Worm (Caenorhabditis elegans) whole organism, young adult: ENCODE results near the gene lin-31.
A peak's percentile ranks its signal among the peaks of the same experiment; 100 is the strongest.

ENCODE experiments used
- B0035.1 ChIP-seq: sonication (generic microtip); optimal IDR thresholded peaks from 2 replicates; lab custom pipeline; 2016; ENCODE audit warnings: missing genetic modification characterization, mild to moderate bottlenecking, missing compliant biosample characterization, missing genotype, missing genetic modification reagents
- D2030.7 ChIP-seq: fragments of 200-800 bp; sonication (Bioruptor generic); IDR thresholded peaks from 2 replicates; pipeline ENCODE4 v1.3.6; 2022; ENCODE audit warnings: missing genetic modification reagents, missing genetic modification characterization, missing compliant biosample characterization
- F23B12.7 ChIP-seq: sonication (generic microtip); optimal IDR thresholded peaks from 2 replicates; lab custom pipeline; 2017; ENCODE audit warnings: missing genetic modification characterization, mild to moderate bottlenecking, missing compliant biosample characterization, antibody characterized with exemption, moderate library complexity; ENCODE audit not compliant: insufficient read depth
- F33H1.4 ChIP-seq: fragments of 200-800 bp; sonication (Bioruptor generic); IDR thresholded peaks from 2 replicates; pipeline ENCODE4 v1.3.6; 2022; ENCODE audit warnings: missing genetic modification reagents, missing genetic modification characterization, missing compliant biosample characterization
- F37B4.10 ChIP-seq: fragments of 200-800 bp; sonication (Bioruptor generic); IDR thresholded peaks from 2 replicates; pipeline ENCODE4 v1.3.6; 2022; ENCODE audit warnings: missing genetic modification characterization, missing compliant biosample characterization
- F57A8.1 ChIP-seq: fragments of 200-800 bp; sonication (Bioruptor generic); optimal IDR thresholded peaks from 2 replicates; lab custom pipeline; 2018; ENCODE audit warnings: mild to moderate bottlenecking, missing genetic modification characterization, moderate library complexity, missing compliant biosample characterization
- K11D2.4 ChIP-seq: fragments of 200-800 bp; sonication (Bioruptor generic); IDR thresholded peaks from 2 replicates; pipeline ENCODE4 v1.3.6; 2022; ENCODE audit warnings: missing genetic modification reagents, missing genetic modification characterization, missing compliant biosample characterization
- T26A5.8 ChIP-seq: sonication (generic microtip); optimal IDR thresholded peaks from 2 replicates; lab custom pipeline; 2016; ENCODE audit warnings: missing genetic modification characterization, missing compliant biosample characterization
- Y67H2A.10 ChIP-seq: fragments of 200-800 bp; sonication (Bioruptor generic); conservative IDR thresholded peaks from 2 replicates; pipeline ENCODE4 v1.3.6; 2022; ENCODE audit warnings: missing genetic modification reagents, missing genetic modification characterization, missing compliant biosample characterization
- ZK185.1 ChIP-seq: sonication (generic microtip); optimal IDR thresholded peaks from 2 replicates; lab custom pipeline; 2016; ENCODE audit warnings: mild to moderate bottlenecking, missing genetic modification characterization, missing compliant biosample characterization; ENCODE audit not compliant: poor library complexity, severe bottlenecking
- ama-1 ChIP-seq, 3 experiments: fragments of 150-350 bp in 1 of 3; sonication (generic microtip) in 2 of 3; optimal IDR thresholded peaks; 2 replicates each; lab custom pipeline; 2014 to 2018; ENCODE audit warnings: missing biosample characterization in 2 of 3, missing genetic modification characterization in 2 of 3, missing genetic modification reagents in 2 of 3
- aptf-3 ChIP-seq: fragments of 200-800 bp; sonication (Bioruptor generic); IDR thresholded peaks from 2 replicates; pipeline ENCODE4 v1.3.6; 2022; ENCODE audit warnings: missing genetic modification characterization, missing compliant biosample characterization
- atf-7 ChIP-seq: sonication (generic microtip); optimal IDR thresholded peaks from 2 replicates; lab custom pipeline; 2017; ENCODE audit warnings: mild to moderate bottlenecking, missing genetic modification characterization, missing compliant biosample characterization
- athp-1 ChIP-seq: sonication (generic microtip); optimal IDR thresholded peaks from 2 replicates; lab custom pipeline; 2017; ENCODE audit warnings: mild to moderate bottlenecking, missing genetic modification characterization, missing compliant biosample characterization
- attf-3 ChIP-seq: fragments of 200-800 bp; sonication (Bioruptor generic); conservative IDR thresholded peaks from 2 replicates; pipeline ENCODE4 v1.3.6; 2022; ENCODE audit warnings: missing genetic modification reagents, missing genetic modification characterization, missing compliant biosample characterization
- ccch-3 ChIP-seq: fragments of 200-800 bp; sonication (Bioruptor generic); optimal IDR thresholded peaks from 2 replicates; lab custom pipeline; 2018; ENCODE audit warnings: mild to moderate bottlenecking, missing genetic modification characterization, missing compliant biosample characterization
- ceh-79 ChIP-seq: sonication (generic microtip); optimal IDR thresholded peaks from 2 replicates; lab custom pipeline; 2017; ENCODE audit warnings: mild to moderate bottlenecking, missing genetic modification characterization, missing compliant biosample characterization
- dox-1 ChIP-seq: fragments of 200-800 bp; sonication (Bioruptor generic); IDR thresholded peaks from 2 replicates; pipeline ENCODE4 v1.3.6; 2022; ENCODE audit warnings: missing genetic modification reagents, missing genetic modification characterization, missing compliant biosample characterization
- dpff-1 ChIP-seq: sonication (generic microtip); optimal IDR thresholded peaks from 2 replicates; lab custom pipeline; 2017; ENCODE audit warnings: mild to moderate bottlenecking, missing genetic modification characterization, missing compliant biosample characterization
- dpl-1 ChIP-seq: fragments of 150-350 bp; optimal IDR thresholded peaks from 2 replicates; lab custom pipeline; 2014; ENCODE audit warnings: missing biosample characterization, missing genetic modification reagents, missing genetic modification characterization
- egl-18 ChIP-seq: fragments of 200-800 bp; sonication (Bioruptor generic); IDR thresholded peaks from 2 replicates; pipeline ENCODE4 v1.3.6; 2022; ENCODE audit warnings: missing genetic modification reagents, missing genetic modification characterization, missing compliant biosample characterization
- ekl-4 ChIP-seq: fragments of 200-800 bp; sonication (Bioruptor generic); IDR thresholded peaks from 2 replicates; pipeline ENCODE4 v1.3.6; 2022; ENCODE audit warnings: missing genetic modification reagents, missing genetic modification characterization, missing compliant biosample characterization
- gei-17 ChIP-seq: fragments of 200-800 bp; sonication (Bioruptor generic); optimal IDR thresholded peaks from 2 replicates; lab custom pipeline; 2018; ENCODE audit warnings: mild to moderate bottlenecking, missing genetic modification characterization, missing compliant biosample characterization
- hlh-26 ChIP-seq: fragments of 200-800 bp; sonication (Bioruptor generic); conservative IDR thresholded peaks from 2 replicates; pipeline ENCODE4 v1.3.6; 2022; ENCODE audit warnings: missing genetic modification reagents, missing genetic modification characterization, missing compliant biosample characterization
- hmg-1.2 ChIP-seq: fragments of 200-800 bp; sonication (Bioruptor generic); IDR thresholded peaks from 2 replicates; pipeline ENCODE4 v1.3.6; 2022; ENCODE audit warnings: missing genetic modification reagents, missing genetic modification characterization, missing compliant biosample characterization
- let-607 ChIP-seq, 2 experiments: fragments of 200-800 bp in 1 of 2; sonication (Bioruptor generic) in 1 of 2; sonication (generic microtip) in 1 of 2; optimal IDR thresholded peaks; 2 replicates each; lab custom pipeline; 2016 to 2018; ENCODE audit warnings: mild to moderate bottlenecking in 2 of 2, missing compliant biosample characterization in 2 of 2, missing genetic modification characterization in 2 of 2, moderate library complexity in 2 of 2, missing genotype in 1 of 2
- lin-35 ChIP-seq, 3 experiments: fragments of 150-350 bp in 2 of 3; sonication (generic microtip) in 1 of 3; optimal IDR thresholded peaks; 2 replicates each; lab custom pipeline; 2014 to 2018; ENCODE audit warnings: missing biosample characterization in 3 of 3, missing genetic modification characterization in 3 of 3, missing genetic modification reagents in 3 of 3
- lin-54 ChIP-seq: fragments of 200-800 bp; sonication (Bioruptor generic); optimal IDR thresholded peaks from 2 replicates; lab custom pipeline; 2018; ENCODE audit warnings: mild to moderate bottlenecking, missing genetic modification characterization, missing compliant biosample characterization
- lsl-1 ChIP-seq: fragments of 200-800 bp; sonication (Bioruptor generic); optimal IDR thresholded peaks from 2 replicates; lab custom pipeline; 2018; ENCODE audit warnings: mild to moderate bottlenecking, missing genetic modification characterization, moderate library complexity, missing compliant biosample characterization
- lsy-27 ChIP-seq: sonication (generic microtip); optimal IDR thresholded peaks from 2 replicates; lab custom pipeline; 2017; ENCODE audit warnings: missing genetic modification characterization, mild to moderate bottlenecking, missing compliant biosample characterization, antibody characterized with exemption, missing genotype, borderline replicate concordance; ENCODE audit not compliant: insufficient read depth
- madf-6 ChIP-seq: fragments of 200-800 bp; sonication (Bioruptor generic); IDR thresholded peaks from 2 replicates; pipeline ENCODE4 v1.3.6; 2022; ENCODE audit warnings: missing genetic modification reagents, missing genetic modification characterization, missing compliant biosample characterization
- mes-4 ChIP-seq: sonication (generic microtip); optimal IDR thresholded peaks from 2 replicates; lab custom pipeline; 2016; ENCODE audit warnings: missing genotype, missing genetic modification characterization, missing compliant biosample characterization
- nfya-2 ChIP-seq: fragments of 200-800 bp; sonication (Bioruptor generic); IDR thresholded peaks from 2 replicates; pipeline ENCODE4 v1.3.6; 2022; ENCODE audit warnings: missing genetic modification reagents, missing genetic modification characterization, missing compliant biosample characterization
- nhr-179 ChIP-seq: sonication (generic microtip); optimal IDR thresholded peaks from 2 replicates; lab custom pipeline; 2016; ENCODE audit warnings: mild to moderate bottlenecking, missing genetic modification characterization, missing compliant biosample characterization
- nhr-90 ChIP-seq: sonication (generic microtip); optimal IDR thresholded peaks from 2 replicates; lab custom pipeline; 2016; ENCODE audit warnings: missing genotype, mild to moderate bottlenecking, missing genetic modification characterization, missing compliant biosample characterization
- pbrm-1 ChIP-seq: fragments of 200-800 bp; sonication (Bioruptor generic); IDR thresholded peaks from 2 replicates; pipeline ENCODE4 v1.3.6; 2022; ENCODE audit warnings: missing genetic modification reagents, missing genetic modification characterization, missing compliant biosample characterization
- repo-1 ChIP-seq: sonication (generic microtip); optimal IDR thresholded peaks from 2 replicates; lab custom pipeline; 2017; ENCODE audit warnings: mild to moderate bottlenecking, missing genetic modification characterization, missing compliant biosample characterization
- rpc-1 ChIP-seq, 2 experiments: fragments of 150-350 bp in 1 of 2; sonication (generic microtip) in 1 of 2; optimal IDR thresholded peaks; 2 replicates each; lab custom pipeline; 2014 to 2018; ENCODE audit warnings: missing biosample characterization in 1 of 2, missing genetic modification characterization in 1 of 2, missing genetic modification reagents in 1 of 2, missing genotype in 1 of 2
- sea-2 ChIP-seq: fragments of 200-800 bp; sonication (Bioruptor generic); IDR thresholded peaks from 2 replicates; pipeline ENCODE4 v1.3.6; 2022; ENCODE audit warnings: missing genetic modification characterization, missing compliant biosample characterization
- tbx-9 ChIP-seq: sonication (generic microtip); optimal IDR thresholded peaks from 2 replicates; lab custom pipeline; 2016; ENCODE audit warnings: borderline replicate concordance, missing genetic modification characterization, inconsistent platforms, missing compliant biosample characterization
- unc-130 ChIP-seq: sonication (generic microtip); optimal IDR thresholded peaks from 2 replicates; lab custom pipeline; 2016; ENCODE audit warnings: missing genetic modification reagents, missing genetic modification characterization, missing compliant biosample characterization
- unc-62 ChIP-seq: fragments of 150-350 bp; optimal IDR thresholded peaks from 2 replicates; lab custom pipeline; 2014; ENCODE audit warnings: missing biosample characterization, missing genetic modification reagents, missing genetic modification characterization
- zfh-2 ChIP-seq: fragments of 200-800 bp; sonication (Bioruptor generic); conservative IDR thresholded peaks from 2 replicates; pipeline ENCODE4 v1.3.6; 2022; ENCODE audit warnings: missing genetic modification reagents, missing genetic modification characterization, missing compliant biosample characterization
- ztf-18 ChIP-seq: sonication (generic microtip); optimal IDR thresholded peaks from 2 replicates; lab custom pipeline; 2016; ENCODE audit warnings: missing genotype, mild to moderate bottlenecking, missing genetic modification characterization, missing compliant biosample characterization
- ztf-22 ChIP-seq: fragments of 200-800 bp; sonication (Bioruptor generic); optimal IDR thresholded peaks from 2 replicates; lab custom pipeline; 2018; ENCODE audit warnings: mild to moderate bottlenecking, missing genetic modification characterization, moderate library complexity, missing compliant biosample characterization
- ztf-25 ChIP-seq: fragments of 200-800 bp; sonication (Bioruptor generic); IDR thresholded peaks from 2 replicates; pipeline ENCODE4 v1.3.6; 2022; ENCODE audit warnings: missing genetic modification reagents, missing genetic modification characterization, missing compliant biosample characterization
- ztf-28 ChIP-seq: fragments of 200-800 bp; sonication (Bioruptor generic); IDR thresholded peaks from 2 replicates; pipeline ENCODE4 v1.3.6; 2022; ENCODE audit warnings: missing genetic modification reagents, missing genetic modification characterization, missing compliant biosample characterization

Gene lin-31

DNA sequence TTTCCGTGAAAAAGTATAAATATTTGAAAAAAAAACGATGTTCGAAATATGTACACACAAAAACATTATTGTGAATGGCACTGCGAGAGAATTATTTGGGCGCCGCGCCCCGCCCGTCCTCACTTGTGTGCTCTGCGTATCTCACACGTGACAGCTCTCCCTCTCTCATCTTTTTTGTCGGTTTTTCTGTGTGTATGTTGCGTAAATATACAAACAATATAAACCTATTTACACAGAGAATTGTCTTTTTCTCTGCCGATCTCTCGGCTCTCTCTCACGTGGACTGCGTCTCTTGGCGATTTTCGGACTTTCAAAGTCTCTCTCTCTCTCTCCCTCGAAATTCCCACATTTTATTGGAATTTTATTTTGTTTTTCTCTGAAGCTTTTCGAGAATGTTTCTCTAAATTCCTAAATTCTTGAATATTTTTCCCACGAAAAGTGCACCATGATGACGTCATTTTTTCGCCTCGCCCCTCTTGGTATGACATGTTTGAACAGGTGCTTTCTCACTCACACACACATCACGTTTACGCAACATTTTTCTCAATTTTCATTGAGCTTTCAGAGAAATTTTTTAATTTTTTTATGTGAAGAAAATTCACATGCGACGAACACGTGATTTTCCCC lies 23.6 kb upstream of the lin-31 start (continued):
- no peak for TF ChIP-seq nhr-179
- TF ChIP-seq lin-35 (GFP tag; optimal IDR thresholded peaks at IDR 0.05; lab: Kevin White, UChicago) = peak in 1 of 3 experiments; percentile 49
- TF ChIP-seq zfh-2 (GFP tag; lab: Robert Waterston, UW) = peak; percentile 87
- TF ChIP-seq lsy-27 = no peak
- TF ChIP-seq F33H1.4 (GFP tag; lab: Robert Waterston, UW) = no peak
- no peak for TF ChIP-seq mes-4
- TF ChIP-seq aptf-3 (GFP tag; lab: Robert Waterston, UW) = no peak
- TF ChIP-seq atf-7 (tag; lab: Kevin White, UChicago) = peak; percentile 83
- peak; percentile 43 for TF ChIP-seq nhr-90
- no peak for TF ChIP-seq ztf-18
- TF ChIP-seq T26A5.8 (tag; lab: Kevin White, UChicago) = no peak
- TF ChIP-seq unc-62 (GFP tag; lab: Kevin White, UChicago) = no peak
- peak in 1 of 2 experiments; percentile 55 for TF ChIP-seq let-607 (tag; optimal IDR thresholded peaks at IDR 0.05; lab: Kevin White, UChicago)
- TF ChIP-seq B0035.1 (tag; lab: Kevin White, UChicago) = no peak
- TF ChIP-seq egl-18 (GFP tag; lab: Robert Waterston, UW) = 0 out of 2 replicates have a peak, but pooled peaks have one; percentile 39
- peak; percentile 51; the same call in 1 of the 2 replicates for TF ChIP-seq ekl-4
- TF ChIP-seq rpc-1 (optimal IDR thresholded peaks at IDR 0.05; lab: Kevin White, UChicago) = no peak
- TF ChIP-seq rpc-1 (tag; optimal IDR thresholded peaks at IDR 0.05; lab: Kevin White, UChicago) = no peak
- peak; percentile 61; the same call in 1 of the 2 replicates for TF ChIP-seq hmg-1.2 (GFP tag; lab: Robert Waterston, UW)
- TF ChIP-seq ama-1 (optimal IDR thresholded peaks at IDR 0.05; lab: Kevin White, UChicago) = no peak
- TF ChIP-seq ama-1 (GFP tag; optimal IDR thresholded peaks at IDR 0.05; lab: Kevin White, UChicago) = no peak
- no peak for TF ChIP-seq lsl-1
- TF ChIP-seq hlh-26 (GFP tag; lab: Robert Waterston, UW) = no peak
- TF ChIP-seq Y67H2A.10 (GFP tag; lab: Robert Waterston, UW) = no peak
- no peak for TF ChIP-seq F37B4.10 (GFP tag; lab: Robert Waterston, UW)
- TF ChIP-seq ZK185.1 (tag; lab: Kevin White, UChicago) = peak; percentile 76
- TF ChIP-seq dpff-1 = no peak
- TF ChIP-seq gei-17 = no peak
- TF ChIP-seq dox-1 (GFP tag; lab: Robert Waterston, UW) = peak; percentile 68
- no peak for TF ChIP-seq ztf-28 (GFP tag; lab: Robert Waterston, UW)
- no peak for TF ChIP-seq unc-130
- TF ChIP-seq athp-1 (tag; lab: Kevin White, UChicago) = peak; percentile 18
- peak; percentile 62; the same call in 1 of the 2 replicates for TF ChIP-seq K11D2.4 (GFP tag; lab: Robert Waterston, UW)
- no peak for TF ChIP-seq madf-6
- TF ChIP-seq ztf-22 = peak; percentile 38
- no peak for TF ChIP-seq tbx-9 (tag; lab: Kevin White, UChicago)
- no peak for TF ChIP-seq ceh-79
- no peak for TF ChIP-seq ccch-3
- no peak for TF ChIP-seq F57A8.1 (GFP tag; lab: Kevin White, UChicago)
- TF ChIP-seq ztf-25 (GFP tag; lab: Robert Waterston, UW) = no peak
- TF ChIP-seq dpl-1 (GFP tag; lab: Kevin White, UChicago) = no peak
- peak; percentile 17 for TF ChIP-seq F23B12.7 (tag; lab: Kevin White, UChicago)
- TF ChIP-seq D2030.7 (GFP tag; lab: Robert Waterston, UW) = no peak
- TF ChIP-seq attf-3 (GFP tag; lab: Robert Waterston, UW) = no peak
- 0 out of 2 replicates have a peak, but pooled peaks have one; percentile 21 for TF ChIP-seq pbrm-1 (GFP tag; lab: Robert Waterston, UW)
- TF ChIP-seq lin-54 = peak; percentile 3
- no peak for TF ChIP-seq repo-1 (tag; lab: Kevin White, UChicago)
- peak; percentile 51; the same call in 1 of the 2 replicates for TF ChIP-seq sea-2 (GFP tag; lab: Robert Waterston, UW)
- TF ChIP-seq nfya-2 (GFP tag; lab: Robert Waterston, UW) = no peak
